Worm (Caenorhabditis elegans) whole organism, midembryonic: Measurements from ENCODE around the gene E02C12.11.

Experiments used
- cog-1 ChIP-seq: sonication (generic microtip); optimal IDR thresholded peaks from 2 replicates; lab custom pipeline; 2016; ENCODE audit warnings: missing genetic modification characterization, missing compliant biosample characterization
- flt-1 ChIP-seq: fragments of 200-800 bp; sonication (Bioruptor generic); IDR thresholded peaks from 2 replicates; pipeline ENCODE4 v1.3.6; 2022; ENCODE audit warnings: missing genetic modification characterization, missing compliant biosample characterization
- klf-2 ChIP-seq: fragments of 200-800 bp; sonication (Bioruptor generic); conservative IDR thresholded peaks from 2 replicates; pipeline ENCODE4 v1.3.6; 2022; ENCODE audit warnings: missing genetic modification reagents, missing genetic modification characterization, missing compliant biosample characterization
- ref-1 ChIP-seq: fragments of 200-800 bp; sonication (Bioruptor generic); conservative IDR thresholded peaks from 2 replicates; pipeline ENCODE4 v1.3.6; 2022; ENCODE audit warnings: missing genetic modification reagents, missing genetic modification characterization, missing compliant biosample characterization
- tab-1 ChIP-seq: fragments of 200-800 bp; sonication (Bioruptor generic); IDR thresholded peaks from 2 replicates; pipeline ENCODE4 v1.3.6; 2022; ENCODE audit warnings: missing genetic modification characterization, missing compliant biosample characterization
- ztf-23 ChIP-seq: fragments of 200-800 bp; sonication (Bioruptor generic); IDR thresholded peaks from 2 replicates; pipeline ENCODE4 v1.3.6; 2022; ENCODE audit warnings: missing genetic modification reagents, missing genetic modification characterization, missing compliant biosample characterization

- TF ChIP-seq ref-1 (GFP tag; lab: Robert Waterston, UW) = no peak
- no peak for TF ChIP-seq flt-1 (GFP tag; lab: Robert Waterston, UW)
- TF ChIP-seq cog-1 = no peak
- no peak for TF ChIP-seq tab-1 (GFP tag; lab: Robert Waterston, UW)
- no peak for TF ChIP-seq ztf-23
- TF ChIP-seq klf-2 (GFP tag; lab: Robert Waterston, UW) = no peak
These were observed 15.4 kb upstream of the E02C12.11 start for ce11 chrV:9394938-9395639.
